Worm (Caenorhabditis elegans) whole organism, young adult: ENCODE results near the gene sre-5.

Experiments
- B0336.3 ChIP-seq: fragments of 200-800 bp; sonication (Bioruptor generic); IDR thresholded peaks from 2 replicates; pipeline ENCODE4 v1.3.6; 2022; ENCODE audit warnings: missing genetic modification characterization, missing compliant biosample characterization
- F57C9.4 ChIP-seq: sonication (generic microtip); optimal IDR thresholded peaks from 2 replicates; lab custom pipeline; 2017; ENCODE audit warnings: mild to moderate bottlenecking, missing genetic modification characterization, missing compliant biosample characterization
- K12H6.12 ChIP-seq: fragments of 200-800 bp; sonication (Bioruptor generic); optimal IDR thresholded peaks from 2 replicates; lab custom pipeline; 2018; ENCODE audit warnings: mild to moderate bottlenecking, missing genetic modification characterization, missing compliant biosample characterization
- Y67H2A.10 ChIP-seq: fragments of 200-800 bp; sonication (Bioruptor generic); conservative IDR thresholded peaks from 2 replicates; pipeline ENCODE4 v1.3.6; 2022; ENCODE audit warnings: missing genetic modification reagents, missing genetic modification characterization, missing compliant biosample characterization
- Y79H2A.3 ChIP-seq: fragments of 200-800 bp; sonication (Bioruptor generic); conservative IDR thresholded peaks from 2 replicates; pipeline ENCODE4 v1.3.6; 2022; ENCODE audit warnings: missing genetic modification reagents, missing genetic modification characterization, missing compliant biosample characterization
- ZK185.1 ChIP-seq: sonication (generic microtip); optimal IDR thresholded peaks from 2 replicates; lab custom pipeline; 2016; ENCODE audit warnings: mild to moderate bottlenecking, missing genetic modification characterization, missing compliant biosample characterization; ENCODE audit not compliant: poor library complexity, severe bottlenecking
- akir-1 ChIP-seq: fragments of 200-800 bp; sonication (Bioruptor generic); optimal IDR thresholded peaks from 2 replicates; lab custom pipeline; 2018; ENCODE audit warnings: mild to moderate bottlenecking, missing genetic modification characterization, moderate library complexity, missing compliant biosample characterization
- athp-1 ChIP-seq: sonication (generic microtip); optimal IDR thresholded peaks from 2 replicates; lab custom pipeline; 2017; ENCODE audit warnings: mild to moderate bottlenecking, missing genetic modification characterization, missing compliant biosample characterization
- attf-3 ChIP-seq: fragments of 200-800 bp; sonication (Bioruptor generic); conservative IDR thresholded peaks from 2 replicates; pipeline ENCODE4 v1.3.6; 2022; ENCODE audit warnings: missing genetic modification reagents, missing genetic modification characterization, missing compliant biosample characterization
- cebp-1 ChIP-seq, 2 experiments: fragments of 200-800 bp in 1 of 2; sonication (Bioruptor generic) in 1 of 2; sonication (generic microtip) in 1 of 2; IDR thresholded peaks in 1 of 2; optimal IDR thresholded peaks in 1 of 2; 2 replicates each; pipeline versions ENCODE4 v1.3.6 to Lab custom; 2017 to 2022; ENCODE audit warnings: missing compliant biosample characterization in 2 of 2, missing genetic modification characterization in 2 of 2, mild to moderate bottlenecking in 1 of 2, missing genetic modification reagents in 1 of 2, moderate library complexity in 1 of 2
- ceh-40 ChIP-seq: fragments of 200-800 bp; sonication (Bioruptor generic); IDR thresholded peaks from 2 replicates; pipeline ENCODE4 v1.3.6; 2022; ENCODE audit warnings: missing genetic modification characterization, missing compliant biosample characterization
- efl-1 ChIP-seq: fragments of 150-350 bp; optimal IDR thresholded peaks from 2 replicates; lab custom pipeline; 2014; ENCODE audit warnings: missing biosample characterization, missing genetic modification reagents, missing genetic modification characterization
- egl-18 ChIP-seq: fragments of 200-800 bp; sonication (Bioruptor generic); IDR thresholded peaks from 2 replicates; pipeline ENCODE4 v1.3.6; 2022; ENCODE audit warnings: missing genetic modification reagents, missing genetic modification characterization, missing compliant biosample characterization
- egrh-3 ChIP-seq: fragments of 200-800 bp; sonication (Bioruptor generic); IDR thresholded peaks from 2 replicates; pipeline ENCODE4 v1.3.6; 2022; ENCODE audit warnings: missing genetic modification reagents, missing genetic modification characterization, missing compliant biosample characterization
- hlh-12 ChIP-seq: sonication (generic microtip); optimal IDR thresholded peaks from 2 replicates; lab custom pipeline; 2016; ENCODE audit warnings: missing genetic modification characterization, missing compliant biosample characterization
- hsf-1 ChIP-seq: fragments of 200-800 bp; sonication (Bioruptor generic); IDR thresholded peaks from 2 replicates; pipeline ENCODE4 v1.3.6; 2022; ENCODE audit warnings: missing genetic modification reagents, missing genetic modification characterization, missing compliant biosample characterization
- lin-26 ChIP-seq: fragments of 200-800 bp; sonication (Bioruptor generic); IDR thresholded peaks from 2 replicates; pipeline ENCODE4 v1.3.6; 2022; ENCODE audit warnings: missing genetic modification reagents, missing genetic modification characterization, missing compliant biosample characterization
- lin-35 ChIP-seq, 3 experiments: fragments of 150-350 bp in 2 of 3; sonication (generic microtip) in 1 of 3; optimal IDR thresholded peaks; 2 replicates each; lab custom pipeline; 2014 to 2018; ENCODE audit warnings: missing biosample characterization in 3 of 3, missing genetic modification characterization in 3 of 3, missing genetic modification reagents in 3 of 3
- lir-1 ChIP-seq: fragments of 200-800 bp; sonication (Bioruptor generic); conservative IDR thresholded peaks from 2 replicates; pipeline ENCODE4 v1.3.6; 2022; ENCODE audit warnings: missing genetic modification reagents, missing genetic modification characterization, missing compliant biosample characterization
- lsl-1 ChIP-seq: fragments of 200-800 bp; sonication (Bioruptor generic); optimal IDR thresholded peaks from 2 replicates; lab custom pipeline; 2018; ENCODE audit warnings: mild to moderate bottlenecking, missing genetic modification characterization, moderate library complexity, missing compliant biosample characterization
- madf-6 ChIP-seq: fragments of 200-800 bp; sonication (Bioruptor generic); IDR thresholded peaks from 2 replicates; pipeline ENCODE4 v1.3.6; 2022; ENCODE audit warnings: missing genetic modification reagents, missing genetic modification characterization, missing compliant biosample characterization
- madf-8 ChIP-seq: fragments of 200-800 bp; sonication (Bioruptor generic); conservative IDR thresholded peaks from 2 replicates; pipeline ENCODE4 v1.3.6; 2022; ENCODE audit warnings: missing genetic modification reagents, missing genetic modification characterization, missing compliant biosample characterization
- mcd-1 ChIP-seq: fragments of 200-800 bp; sonication (Bioruptor generic); IDR thresholded peaks from 2 replicates; pipeline ENCODE4 v1.3.6; 2022; ENCODE audit warnings: missing genetic modification reagents, missing genetic modification characterization, missing compliant biosample characterization
- nhr-179 ChIP-seq: sonication (generic microtip); optimal IDR thresholded peaks from 2 replicates; lab custom pipeline; 2016; ENCODE audit warnings: mild to moderate bottlenecking, missing genetic modification characterization, missing compliant biosample characterization
- nhr-80 ChIP-seq: sonication (generic microtip); optimal IDR thresholded peaks from 2 replicates; lab custom pipeline; 2016; ENCODE audit warnings: missing genetic modification characterization, missing compliant biosample characterization
- nhr-90 ChIP-seq: sonication (generic microtip); optimal IDR thresholded peaks from 2 replicates; lab custom pipeline; 2016; ENCODE audit warnings: missing genotype, mild to moderate bottlenecking, missing genetic modification characterization, missing compliant biosample characterization
- pbrm-1 ChIP-seq: fragments of 200-800 bp; sonication (Bioruptor generic); IDR thresholded peaks from 2 replicates; pipeline ENCODE4 v1.3.6; 2022; ENCODE audit warnings: missing genetic modification reagents, missing genetic modification characterization, missing compliant biosample characterization
- repo-1 ChIP-seq: sonication (generic microtip); optimal IDR thresholded peaks from 2 replicates; lab custom pipeline; 2017; ENCODE audit warnings: mild to moderate bottlenecking, missing genetic modification characterization, missing compliant biosample characterization
- rpc-1 ChIP-seq, 2 experiments: fragments of 150-350 bp in 1 of 2; sonication (generic microtip) in 1 of 2; optimal IDR thresholded peaks; 2 replicates each; lab custom pipeline; 2014 to 2018; ENCODE audit warnings: missing biosample characterization in 1 of 2, missing genetic modification characterization in 1 of 2, missing genetic modification reagents in 1 of 2, missing genotype in 1 of 2
- snpc-3.4 ChIP-seq: sonication (generic microtip); optimal IDR thresholded peaks from 2 replicates; lab custom pipeline; 2017; ENCODE audit warnings: missing genetic modification characterization, mild to moderate bottlenecking, missing compliant biosample characterization, antibody characterized with exemption, moderate library complexity, missing genotype, missing genetic modification reagents
- snpc-4 ChIP-seq, 5 experiments: fragments of 150-350 bp in 1 of 5; sonication (generic microtip) in 4 of 5; optimal IDR thresholded peaks; 2 replicates each; lab custom pipeline; 2014 to 2018; ENCODE audit warnings: missing genetic modification characterization in 5 of 5, missing biosample characterization in 3 of 5, antibody characterized with exemption in 2 of 5, mild to moderate bottlenecking in 2 of 5, missing compliant biosample characterization in 2 of 5, missing genotype in 2 of 5, moderate library complexity in 2 of 5, missing genetic modification reagents in 1 of 5
- unc-62 ChIP-seq: fragments of 150-350 bp; optimal IDR thresholded peaks from 2 replicates; lab custom pipeline; 2014; ENCODE audit warnings: missing biosample characterization, missing genetic modification reagents, missing genetic modification characterization
- xnd-1 ChIP-seq: sonication (generic microtip); optimal IDR thresholded peaks from 2 replicates; lab custom pipeline; 2016; ENCODE audit warnings: missing genotype, missing genetic modification reagents, missing genetic modification characterization, missing compliant biosample characterization
- ztf-25 ChIP-seq: fragments of 200-800 bp; sonication (Bioruptor generic); IDR thresholded peaks from 2 replicates; pipeline ENCODE4 v1.3.6; 2022; ENCODE audit warnings: missing genetic modification reagents, missing genetic modification characterization, missing compliant biosample characterization

The sre-5 gene

DNA sequence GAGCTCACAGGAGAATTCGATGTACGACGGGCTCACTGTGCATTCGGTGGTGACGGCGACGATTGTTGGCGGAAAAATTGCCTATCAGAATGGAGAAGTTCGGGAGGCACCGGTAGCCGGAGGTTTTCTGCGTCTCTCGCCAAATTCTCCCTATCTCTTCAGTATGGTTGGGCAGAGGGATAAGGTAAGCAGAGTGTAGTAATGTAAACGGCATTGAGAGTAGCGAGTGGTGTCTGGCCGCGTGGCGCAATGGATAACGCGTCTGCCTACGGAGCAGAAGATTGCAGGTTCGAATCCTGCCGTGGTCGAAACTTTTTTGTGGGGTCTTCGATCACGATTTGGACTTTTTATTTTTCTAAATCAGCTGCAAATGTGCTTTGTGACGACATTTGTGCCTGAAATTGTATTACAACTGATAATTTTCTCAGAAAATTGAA lies 40.4 kb upstream of the sre-5 start (continued):
- TF ChIP-seq rpc-1 (optimal IDR thresholded peaks at IDR 0.05; lab: Kevin White, UChicago): peak; percentile 66
- peak; percentile 78 for TF ChIP-seq rpc-1 (tag; optimal IDR thresholded peaks at IDR 0.05; lab: Kevin White, UChicago)
- TF ChIP-seq snpc-4 (GFP tag; optimal IDR thresholded peaks at IDR 0.05; lab: Kevin White, UChicago): peak; percentile 23
- peak in 3 of 4 experiments; percentile 5 to 82 (median 72) for TF ChIP-seq snpc-4 (tag; optimal IDR thresholded peaks at IDR 0.05; lab: Kevin White, UChicago)
- TF ChIP-seq lir-1: no peak
- TF ChIP-seq Y79H2A.3 (GFP tag; lab: Robert Waterston, UW): no peak
- peak in 1 of 3 experiments; percentile 43 for TF ChIP-seq lin-35 (GFP tag; optimal IDR thresholded peaks at IDR 0.05; lab: Kevin White, UChicago)
- no peak for TF ChIP-seq snpc-3.4 (tag; lab: Kevin White, UChicago)

DNA sequence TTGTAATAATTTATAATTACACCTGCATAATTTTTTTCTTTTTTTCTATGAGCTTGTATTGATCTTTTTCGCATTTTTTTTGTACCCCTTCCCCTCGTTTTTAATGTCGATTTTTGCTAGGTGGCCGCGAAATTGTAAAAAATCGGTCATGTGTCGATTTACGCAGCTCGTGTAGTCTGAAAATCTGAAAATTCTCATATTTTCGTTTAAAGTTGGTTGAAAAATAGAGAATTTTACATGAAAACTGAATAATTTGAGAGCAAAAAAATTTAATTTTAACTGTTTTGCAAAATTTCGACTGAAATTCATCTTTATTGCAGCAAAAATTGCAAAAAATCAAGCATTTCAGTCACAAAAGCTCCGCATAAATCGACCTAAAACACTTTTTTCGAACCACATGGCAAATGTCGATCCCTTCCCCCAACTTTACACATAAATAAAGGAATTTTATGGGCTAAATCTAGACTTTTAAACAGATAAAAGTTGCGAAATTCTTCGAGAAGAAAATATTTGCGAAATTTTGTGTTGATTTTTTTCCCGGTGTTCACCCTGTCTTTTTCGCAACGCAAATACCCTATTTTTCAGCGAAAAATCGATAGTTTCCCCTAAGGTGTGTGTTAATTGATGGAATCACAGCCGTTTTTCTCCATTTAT lies 38.7 kb upstream of the sre-5 start:
- TF ChIP-seq B0336.3 (GFP tag; lab: Robert Waterston, UW) (peak; percentile 17; the same call in 1 of the 2 replicates), attf-3 (no peak), nhr-80 (no peak), lin-35 (GFP tag; optimal IDR thresholded peaks at IDR 0.05; lab: Kevin White, UChicago) (peak in 1 of 3 experiments; percentile 30), cebp-1 (GFP tag; IDR thresholded peaks at IDR 0.05; lab: Robert Waterston, UW) (0 out of 2 replicates have a peak, but pooled peaks have one; percentile 35), cebp-1 (tag; optimal IDR thresholded peaks at IDR 0.05; lab: Kevin White, UChicago) (peak; percentile 88), F57C9.4 (no peak)
- TF ChIP-seq, all 124 proteins: peak for 3

DNA sequence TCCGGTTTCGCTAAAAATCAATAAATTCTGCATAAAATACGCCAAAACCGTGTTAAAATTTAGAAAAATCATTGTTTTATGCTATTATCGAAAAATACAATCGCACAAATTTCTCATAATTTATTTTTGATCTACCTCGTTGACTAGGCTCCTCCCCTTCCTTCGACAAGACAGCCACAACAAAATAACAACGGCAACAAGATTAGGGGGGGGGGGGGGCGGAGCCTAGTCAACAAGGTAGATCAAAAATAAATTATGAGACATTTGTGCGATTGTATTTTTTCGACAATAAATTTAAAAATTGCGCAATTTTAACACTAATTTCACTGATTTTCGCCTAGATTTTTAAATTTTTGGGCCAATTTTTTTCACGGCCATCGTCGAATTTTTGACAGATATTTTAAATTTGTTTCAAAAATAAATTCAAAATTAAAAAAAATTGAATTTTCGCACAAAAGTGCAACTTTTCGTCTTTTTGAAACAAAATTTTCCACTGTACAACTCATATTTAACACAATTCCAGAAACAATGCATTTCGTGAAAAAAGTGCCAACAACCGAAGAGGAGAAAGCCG lies 38.1 kb upstream of the sre-5 start, which contains the start of gene M57.2:
TSS of gene M57.2 (plus strand) at position 524 of the 574 bp plus-strand sequence.
- no peak for TF ChIP-seq K12H6.12
- peak; percentile 75 for TF ChIP-seq madf-6 (GFP tag; lab: Robert Waterston, UW)
- TF ChIP-seq efl-1 (GFP tag; lab: Kevin White, UChicago): peak; percentile 27
- TF ChIP-seq egrh-3 (GFP tag; lab: Robert Waterston, UW): peak; percentile 66
- TF ChIP-seq madf-8: peak; percentile 51; the same call in 1 of the 2 replicates
- no peak for TF ChIP-seq nhr-179
- peak; percentile 13 for TF ChIP-seq xnd-1 (tag; lab: Kevin White, UChicago)

DNA sequence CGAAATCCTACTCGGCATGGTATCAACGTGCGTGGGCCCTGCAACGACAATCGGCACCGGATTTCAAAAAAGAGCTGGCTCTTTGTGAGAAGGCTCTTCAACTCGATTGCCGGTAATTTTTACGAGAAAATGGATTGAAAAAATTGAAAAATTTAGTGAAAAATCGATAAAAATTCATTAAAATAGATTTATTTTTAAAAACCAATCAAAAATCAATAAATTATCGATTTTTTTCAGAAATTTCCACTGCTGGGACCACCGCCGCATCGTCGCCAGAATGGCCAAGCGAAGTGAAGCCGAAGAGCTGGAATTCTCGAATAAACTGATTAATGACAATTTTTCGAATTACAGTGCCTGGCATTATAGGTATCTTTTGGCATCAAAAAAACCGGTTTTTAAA lies 37.1 kb upstream of the sre-5 start:
- TF ChIP-seq Y67H2A.10 (no peak), ztf-25 (GFP tag; lab: Robert Waterston, UW) (no peak), akir-1 (GFP tag; lab: Kevin White, UChicago) (no peak), mcd-1 (no peak), hsf-1 (GFP tag; lab: Robert Waterston, UW) (no peak), ceh-40 (GFP tag; lab: Robert Waterston, UW) (no peak), lin-26 (GFP tag; lab: Robert Waterston, UW) (no peak), Y79H2A.3 (GFP tag; lab: Robert Waterston, UW) (no peak), hlh-12 (tag; lab: Kevin White, UChicago) (no peak), unc-62 (GFP tag; lab: Kevin White, UChicago) (no peak), athp-1 (tag; lab: Kevin White, UChicago) (no peak), nhr-90 (tag; lab: Kevin White, UChicago) (no peak), lsl-1 (no peak), egl-18 (no peak), ZK185.1 (tag; lab: Kevin White, UChicago) (no peak), pbrm-1 (no peak), snpc-4 (GFP tag; optimal IDR thresholded peaks at IDR 0.05; lab: Kevin White, UChicago) (no peak), snpc-4 (tag; optimal IDR thresholded peaks at IDR 0.05; lab: Kevin White, UChicago) (no peak), repo-1 (tag; lab: Kevin White, UChicago) (no peak)
